Worm (Caenorhabditis elegans): Measurements from ENCODE around the gene srz-95.

DNA sequence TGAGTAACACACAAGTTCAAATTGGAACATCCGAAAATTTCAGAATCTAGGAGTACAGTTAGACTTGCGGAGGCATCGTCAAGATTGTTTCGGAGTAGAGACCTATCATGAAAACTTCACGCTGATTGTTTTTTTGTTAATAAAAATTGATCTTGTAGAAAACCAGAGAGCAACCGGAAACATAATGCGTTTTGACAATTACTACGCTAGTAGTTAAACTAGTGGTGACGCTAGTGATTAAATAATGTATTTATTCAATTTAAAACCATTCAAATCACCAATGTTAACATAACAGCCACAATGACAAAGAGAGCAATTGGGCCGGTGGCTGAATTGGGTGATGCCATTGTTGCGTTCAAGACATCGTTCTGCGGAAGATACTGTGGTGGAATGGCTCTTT, 27.9 kb downstream of the srz-95 start, which contains the start of gene F49H6.17:
- TF ChIP-seq dao-5 (tag; optimal IDR thresholded peaks at IDR 0.05) (no peak), him-1 (tag; optimal IDR thresholded peaks at IDR 0.05) (no peak)

Data from whole organism, L4/young adult.